Worm (Caenorhabditis elegans) whole organism, midembryonic: ENCODE results near the gene mob-2.

Experiments used
- T22C8.4 ChIP-seq: fragments of 200-800 bp; sonication (Bioruptor generic); IDR thresholded peaks from 2 replicates; pipeline ENCODE4 v1.3.6; 2022; ENCODE audit warnings: missing genetic modification characterization, missing compliant biosample characterization
- cog-1 ChIP-seq: sonication (generic microtip); optimal IDR thresholded peaks from 2 replicates; lab custom pipeline; 2016; ENCODE audit warnings: missing genetic modification characterization, missing compliant biosample characterization
- flt-1 ChIP-seq: fragments of 200-800 bp; sonication (Bioruptor generic); IDR thresholded peaks from 2 replicates; pipeline ENCODE4 v1.3.6; 2022; ENCODE audit warnings: missing genetic modification characterization, missing compliant biosample characterization
- klf-2 ChIP-seq: fragments of 200-800 bp; sonication (Bioruptor generic); conservative IDR thresholded peaks from 2 replicates; pipeline ENCODE4 v1.3.6; 2022; ENCODE audit warnings: missing genetic modification reagents, missing genetic modification characterization, missing compliant biosample characterization
- med-1 ChIP-seq: sonication (generic microtip); optimal IDR thresholded peaks from 2 replicates; lab custom pipeline; 2017; ENCODE audit warnings: missing genetic modification characterization, mild to moderate bottlenecking, missing compliant biosample characterization, antibody characterized with exemption, missing genetic modification reagents; ENCODE audit not compliant: insufficient read depth
- ref-1 ChIP-seq: fragments of 200-800 bp; sonication (Bioruptor generic); conservative IDR thresholded peaks from 2 replicates; pipeline ENCODE4 v1.3.6; 2022; ENCODE audit warnings: missing genetic modification reagents, missing genetic modification characterization, missing compliant biosample characterization
- tab-1 ChIP-seq: fragments of 200-800 bp; sonication (Bioruptor generic); IDR thresholded peaks from 2 replicates; pipeline ENCODE4 v1.3.6; 2022; ENCODE audit warnings: missing genetic modification characterization, missing compliant biosample characterization
- ztf-23 ChIP-seq: fragments of 200-800 bp; sonication (Bioruptor generic); IDR thresholded peaks from 2 replicates; pipeline ENCODE4 v1.3.6; 2022; ENCODE audit warnings: missing genetic modification reagents, missing genetic modification characterization, missing compliant biosample characterization
- ztf-29 ChIP-seq: fragments of 200-800 bp; sonication (Bioruptor generic); IDR thresholded peaks from 2 replicates; pipeline ENCODE4 v1.3.6; 2022; ENCODE audit warnings: missing genetic modification reagents, missing genetic modification characterization, missing compliant biosample characterization

The mob-2 gene

DNA sequence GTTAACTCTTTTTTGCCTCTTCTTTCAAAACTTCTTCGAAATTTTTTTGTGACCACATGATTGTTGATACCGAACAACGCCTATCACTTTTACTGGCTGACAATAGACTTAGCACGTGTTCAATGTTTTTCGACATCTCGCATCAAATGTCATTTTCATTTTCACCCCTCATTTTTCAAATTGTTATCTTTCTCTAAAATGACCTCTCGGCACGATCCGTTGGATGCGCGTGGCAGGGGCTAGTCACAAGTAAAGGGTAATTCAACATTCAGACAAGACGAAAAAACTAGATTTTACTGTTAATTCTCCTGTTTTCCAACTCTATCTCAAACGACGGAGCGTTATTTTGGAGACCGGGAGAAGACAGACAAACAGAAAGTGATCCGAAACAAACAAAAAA, 56.4 kb downstream of the mob-2 start, which contains the start of gene F17H10.2:
TSS of gene F17H10.2 (plus strand) at position 316 of the 400 bp plus-strand sequence.
- TF ChIP-seq med-1 (GFP tag; lab: Kevin White, UChicago) = no peak
- TF ChIP-seq tab-1 (GFP tag; lab: Robert Waterston, UW) = no peak

DNA sequence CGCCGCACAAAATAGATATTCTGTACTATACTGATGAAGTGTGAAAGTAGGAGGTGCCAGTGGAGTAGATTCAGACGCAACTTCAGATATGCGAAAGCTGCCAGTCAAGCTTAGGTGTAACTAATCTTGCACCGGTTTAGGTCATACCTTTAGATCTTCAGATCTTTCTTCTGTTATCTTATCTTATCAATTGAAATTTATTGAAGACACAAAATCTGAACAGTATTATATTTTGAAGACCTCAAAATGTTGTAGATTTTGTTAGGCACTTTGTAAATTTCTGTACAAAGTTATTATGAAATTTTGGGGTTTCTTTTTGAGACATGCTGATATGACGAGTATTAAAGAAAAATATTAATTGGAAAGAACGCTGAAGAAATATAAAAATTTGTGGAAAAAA, 57.2 kb downstream of the mob-2 start:
- TF ChIP-seq klf-2 (GFP tag; lab: Robert Waterston, UW) (no peak), T22C8.4 (GFP tag; lab: Robert Waterston, UW) (no peak), cog-1 (tag; lab: Kevin White, UChicago) (no peak), ztf-23 (GFP tag; lab: Robert Waterston, UW) (no peak), med-1 (GFP tag; lab: Kevin White, UChicago) (no peak), ref-1 (GFP tag; lab: Robert Waterston, UW) (no peak), tab-1 (GFP tag; lab: Robert Waterston, UW) (no peak), flt-1 (GFP tag; lab: Robert Waterston, UW) (no peak), ztf-29 (no peak)

DNA sequence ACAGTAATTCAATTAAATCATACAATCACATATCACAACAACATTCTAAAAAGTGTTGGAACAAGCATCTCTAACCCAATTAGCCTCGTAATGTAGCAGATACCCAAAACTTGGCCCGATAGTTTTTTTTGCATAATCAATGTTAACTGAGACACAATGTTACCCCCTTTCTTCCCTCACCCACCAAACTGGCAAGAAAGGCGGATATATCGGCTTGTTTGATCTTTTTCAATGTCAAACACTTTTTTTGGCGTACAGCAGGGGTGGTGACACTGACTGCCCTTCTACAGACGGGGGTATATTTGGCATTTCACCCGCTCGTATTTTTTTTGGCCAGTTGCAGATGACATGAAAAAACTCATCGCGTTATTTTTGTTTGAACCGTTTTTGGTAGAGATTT, 59.9 kb downstream of the mob-2 start:
- TF ChIP-seq cog-1 (tag; lab: Kevin White, UChicago) (no peak), flt-1 (GFP tag; lab: Robert Waterston, UW) (no peak), klf-2 (GFP tag; lab: Robert Waterston, UW) (no peak), ztf-29 (no peak), ztf-23 (GFP tag; lab: Robert Waterston, UW) (no peak), T22C8.4 (GFP tag; lab: Robert Waterston, UW) (no peak), ref-1 (GFP tag; lab: Robert Waterston, UW) (no peak), med-1 (GFP tag; lab: Kevin White, UChicago) (no peak), tab-1 (GFP tag; lab: Robert Waterston, UW) (no peak)

DNA sequence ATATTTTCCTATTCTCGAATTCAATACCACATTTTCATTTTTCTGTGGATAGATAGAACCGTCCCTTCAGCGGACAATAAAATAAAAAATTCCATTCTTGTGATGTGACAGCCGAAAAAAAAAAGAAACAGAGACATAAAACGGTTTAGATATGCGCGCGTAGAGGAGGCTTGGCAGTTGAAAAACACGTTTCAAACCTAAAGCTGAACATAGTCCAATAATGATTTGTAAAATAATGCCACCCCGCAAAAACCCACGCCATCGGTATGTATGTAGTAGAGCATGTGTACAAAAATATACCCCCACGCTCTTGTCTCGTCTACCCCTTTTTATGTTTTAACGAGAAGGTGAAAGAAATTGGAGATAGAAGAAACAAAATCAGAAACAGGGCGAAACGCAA, 61.2 kb downstream of the mob-2 start:
- TF ChIP-seq cog-1 (tag; lab: Kevin White, UChicago) (no peak), ztf-23 (GFP tag; lab: Robert Waterston, UW) (no peak), med-1 (GFP tag; lab: Kevin White, UChicago) (no peak)

DNA sequence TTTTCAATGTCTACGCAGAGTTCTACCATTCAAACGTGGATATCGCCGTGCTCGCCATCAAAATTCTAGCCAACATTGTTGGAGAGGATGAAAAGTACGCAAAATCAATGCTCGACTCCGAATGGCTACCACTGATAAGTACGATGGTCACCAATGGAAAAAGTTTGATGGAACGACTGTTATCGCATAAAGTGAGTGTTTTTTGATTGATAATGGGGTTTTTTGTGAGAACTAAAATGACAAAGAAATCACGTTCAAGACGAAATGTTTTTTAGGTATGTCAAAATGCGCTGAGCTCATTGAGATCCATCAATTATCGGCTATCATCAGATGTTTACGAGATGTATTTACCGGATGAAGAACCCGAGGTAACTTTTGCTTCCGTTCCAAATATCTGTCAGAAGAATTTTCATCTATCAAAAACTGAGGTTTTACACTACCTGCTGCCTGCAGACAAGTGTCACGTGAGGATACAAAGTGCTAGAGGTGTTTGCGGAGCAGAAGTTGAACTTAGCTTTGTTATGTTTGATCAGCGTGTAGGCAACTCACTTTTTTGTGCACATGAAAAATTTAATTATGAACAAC, 63.6 kb downstream of the mob-2 start:
- no peak for TF ChIP-seq T22C8.4 (GFP tag; lab: Robert Waterston, UW)
- TF ChIP-seq klf-2 (GFP tag; lab: Robert Waterston, UW) = no peak
- no peak for TF ChIP-seq ref-1 (GFP tag; lab: Robert Waterston, UW)
- no peak for TF ChIP-seq cog-1 (tag; lab: Kevin White, UChicago)
- TF ChIP-seq ztf-23 (GFP tag; lab: Robert Waterston, UW) = no peak
- no peak for TF ChIP-seq flt-1 (GFP tag; lab: Robert Waterston, UW)
- TF ChIP-seq med-1 (GFP tag; lab: Kevin White, UChicago) = no peak

DNA sequence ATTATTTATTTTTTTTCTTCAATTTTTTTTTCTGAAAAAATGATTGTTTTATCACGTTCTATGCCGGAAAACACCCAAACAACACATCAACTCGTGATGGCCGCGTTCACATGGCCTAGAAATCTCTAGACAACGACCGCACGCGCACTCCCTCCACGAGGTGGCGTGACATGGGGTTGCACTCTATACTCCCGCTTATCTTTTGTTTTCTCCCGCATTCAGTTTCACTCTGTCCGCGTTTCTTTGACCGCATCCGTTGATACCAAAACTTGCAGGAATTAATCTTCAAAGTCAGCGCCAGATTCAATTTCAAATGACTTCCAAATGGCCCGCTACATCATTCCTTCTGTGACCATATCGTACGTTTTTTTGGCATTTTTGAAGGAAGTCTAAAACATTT, 64.9 kb downstream of the mob-2 start, which contains the start of gene F17H10.1:
TSS of gene F17H10.1 (plus strand) at position 276 of the 400 bp plus-strand sequence.
- TF ChIP-seq klf-2 (GFP tag; lab: Robert Waterston, UW) = no peak
- peak; percentile 65; the same call in 1 of the 2 replicates for TF ChIP-seq flt-1 (GFP tag; lab: Robert Waterston, UW)

DNA sequence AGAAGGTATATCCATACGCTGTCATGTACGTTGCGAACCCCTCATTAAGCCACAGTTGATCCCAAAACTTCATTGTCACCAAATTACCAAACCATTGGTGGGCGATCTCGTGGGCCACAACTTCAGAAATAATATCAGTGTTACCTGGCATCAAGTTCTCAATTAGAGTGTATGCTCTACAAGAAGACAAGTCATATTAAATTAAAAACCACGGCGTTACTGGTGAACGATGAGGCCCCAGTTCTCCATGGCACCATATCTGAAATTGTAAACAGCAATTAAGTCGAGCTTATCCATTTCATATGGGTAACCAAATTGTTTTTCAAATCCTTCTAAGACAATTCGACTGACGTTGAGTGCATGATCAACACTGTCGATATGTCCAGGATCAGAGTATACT, 67.0 kb downstream of the mob-2 start:
- TF ChIP-seq flt-1 (GFP tag; lab: Robert Waterston, UW) = no peak
- no peak for TF ChIP-seq ztf-23 (GFP tag; lab: Robert Waterston, UW)
- no peak for TF ChIP-seq T22C8.4 (GFP tag; lab: Robert Waterston, UW)
- TF ChIP-seq ztf-29 = no peak
- TF ChIP-seq med-1 (GFP tag; lab: Kevin White, UChicago) = no peak
- TF ChIP-seq tab-1 (GFP tag; lab: Robert Waterston, UW) = no peak
- no peak for TF ChIP-seq klf-2 (GFP tag; lab: Robert Waterston, UW)
- no peak for TF ChIP-seq cog-1 (tag; lab: Kevin White, UChicago)
